Worm (Caenorhabditis elegans): ENCODE data around the gene F43G6.8.

DNA sequence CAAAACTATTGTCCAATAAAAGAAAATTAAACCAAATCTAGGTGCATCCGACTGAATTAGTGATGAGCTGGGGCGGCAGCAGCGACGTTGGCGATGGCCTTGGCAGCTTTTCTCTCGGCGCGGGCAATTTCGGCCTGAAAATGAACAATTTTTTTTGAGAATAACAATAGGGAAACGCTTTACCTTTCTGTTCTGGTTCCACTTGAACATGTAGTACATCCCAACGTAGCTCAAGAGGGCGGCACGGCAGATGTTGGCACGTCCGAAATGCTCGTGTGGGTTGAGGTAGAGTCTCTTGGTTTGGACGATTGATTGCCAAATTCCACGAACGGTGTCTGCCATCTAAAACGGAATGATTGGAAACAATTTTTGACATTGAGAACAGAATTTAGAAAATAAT lies 39.7 kb downstream of the F43G6.8 start, which contains the start of gene F44E5.1:
- TF ChIP-seq cog-1 (tag; optimal IDR thresholded peaks at IDR 0.05) (no peak), flt-1 (GFP tag; IDR thresholded peaks at IDR 0.05) (no peak), ztf-29 (GFP tag; IDR thresholded peaks at IDR 0.05) (no peak), ref-1 (GFP tag; conservative IDR thresholded peaks at IDR 0.05) (no peak)

Data from whole organism, midembryonic.